Worm (Caenorhabditis elegans): ENCODE data around the gene Y14H12A.2.

- no peak for TF ChIP-seq lsy-2 (tag; optimal IDR thresholded peaks at IDR 0.05)
- TF ChIP-seq dpl-1 (GFP tag; optimal IDR thresholded peaks at IDR 0.05), result no peak
Measured at ce11 chrII:3961256-3961655, 28.2 kb downstream of the Y14H12A.2 start.
